Worm (Caenorhabditis elegans) whole organism, L2 larva: Measurements from ENCODE around the gene K10D11.6.

ENCODE experiments used
- C34F6.9 ChIP-seq: fragments of 150-350 bp; optimal IDR thresholded peaks from 2 replicates; lab custom pipeline; 2014; ENCODE audit warnings: missing biosample characterization, missing genetic modification characterization
- F13H6.1 ChIP-seq: sonication (generic microtip); optimal IDR thresholded peaks from 2 replicates; lab custom pipeline; 2016; ENCODE audit warnings: missing genetic modification characterization, missing compliant biosample characterization
- R02D3.7 ChIP-seq: fragments of 150-350 bp; optimal IDR thresholded peaks from 2 replicates; lab custom pipeline; 2014; ENCODE audit warnings: missing biosample characterization, missing genetic modification characterization
- Y55F3AM.14 ChIP-seq: fragments of 200-800 bp; sonication (Bioruptor generic); optimal IDR thresholded peaks from 2 replicates; lab custom pipeline; 2018; ENCODE audit warnings: mild to moderate bottlenecking, missing genetic modification characterization, missing compliant biosample characterization
- alr-1 ChIP-seq: fragments of 150-350 bp; optimal IDR thresholded peaks from 2 replicates; lab custom pipeline; 2014; ENCODE audit warnings: missing biosample characterization, missing genetic modification characterization
- aly-2 ChIP-seq: fragments of 150-350 bp; optimal IDR thresholded peaks from 2 replicates; lab custom pipeline; 2014; ENCODE audit warnings: missing biosample characterization, missing genetic modification characterization
- blmp-1 ChIP-seq: sonication (generic microtip); optimal IDR thresholded peaks from 2 replicates; lab custom pipeline; 2017; ENCODE audit warnings: missing genetic modification characterization, mild to moderate bottlenecking, missing compliant biosample characterization, antibody characterized with exemption, moderate library complexity; ENCODE audit not compliant: insufficient read depth
- ceh-16 ChIP-seq: fragments of 150-350 bp; optimal IDR thresholded peaks from 2 replicates; lab custom pipeline; 2014; ENCODE audit warnings: missing biosample characterization, missing genetic modification characterization
- ceh-82 ChIP-seq: fragments of 150-350 bp; optimal IDR thresholded peaks from 2 replicates; lab custom pipeline; 2014; ENCODE audit warnings: missing biosample characterization, missing genetic modification characterization
- dmd-4 ChIP-seq: sonication (generic microtip); optimal IDR thresholded peaks from 2 replicates; lab custom pipeline; 2017; ENCODE audit warnings: missing biosample characterization, missing genetic modification characterization
- elt-3 ChIP-seq: sonication (generic microtip); optimal IDR thresholded peaks from 2 replicates; lab custom pipeline; 2017; ENCODE audit warnings: missing biosample characterization, missing genetic modification characterization
- fos-1 ChIP-seq: fragments of 150-350 bp; optimal IDR thresholded peaks from 2 replicates; lab custom pipeline; 2014; ENCODE audit warnings: missing biosample characterization, missing genetic modification characterization
- gmeb-1 ChIP-seq: fragments of 150-350 bp; optimal IDR thresholded peaks from 2 replicates; lab custom pipeline; 2014; ENCODE audit warnings: missing biosample characterization, missing genetic modification characterization
- lin-11 ChIP-seq: fragments of 150-350 bp; sonication (generic microtip); optimal IDR thresholded peaks from 2 replicates; lab custom pipeline; 2014; ENCODE audit warnings: missing biosample characterization, missing genetic modification characterization, inconsistent platforms, mixed read lengths
- lin-39 ChIP-seq: fragments of 150-350 bp; optimal IDR thresholded peaks from 2 replicates; lab custom pipeline; 2014; ENCODE audit warnings: missing biosample characterization, missing genetic modification reagents, missing genetic modification characterization
- lsy-2 ChIP-seq, 2 experiments: fragments of 150-350 bp in 1 of 2; sonication (generic microtip) in 1 of 2; optimal IDR thresholded peaks; 2 replicates each; lab custom pipeline; 2014 to 2017; ENCODE audit warnings: missing biosample characterization in 2 of 2, missing genetic modification characterization in 2 of 2
- mab-5 ChIP-seq: fragments of 150-350 bp; optimal IDR thresholded peaks from 2 replicates; lab custom pipeline; 2014; ENCODE audit warnings: missing biosample characterization, missing genetic modification characterization
- mbf-1 ChIP-seq: sonication (generic microtip); optimal IDR thresholded peaks from 2 replicates; lab custom pipeline; 2017; ENCODE audit warnings: missing biosample characterization, missing genetic modification characterization
- mdl-1 ChIP-seq, 2 experiments: fragments of 150-350 bp in 1 of 2; sonication (generic microtip) in 1 of 2; optimal IDR thresholded peaks; 2 replicates each; lab custom pipeline; 2017; ENCODE audit warnings: missing biosample characterization in 2 of 2, missing genetic modification characterization in 2 of 2
- nhr-10 ChIP-seq: sonication (generic microtip); optimal IDR thresholded peaks from 2 replicates; lab custom pipeline; 2017; ENCODE audit warnings: missing biosample characterization, missing genetic modification characterization
- nhr-12 ChIP-seq: fragments of 150-350 bp; optimal IDR thresholded peaks from 2 replicates; lab custom pipeline; 2014; ENCODE audit warnings: missing biosample characterization, missing genetic modification characterization
- nhr-129 ChIP-seq: fragments of 150-350 bp; optimal IDR thresholded peaks from 2 replicates; lab custom pipeline; 2014; ENCODE audit warnings: missing biosample characterization, missing genetic modification characterization
- nhr-23 ChIP-seq: fragments of 150-350 bp; optimal IDR thresholded peaks from 2 replicates; lab custom pipeline; 2014; ENCODE audit warnings: missing biosample characterization, missing genetic modification reagents, missing genetic modification characterization
- nhr-237 ChIP-seq: fragments of 150-350 bp; optimal IDR thresholded peaks from 2 replicates; lab custom pipeline; 2014; ENCODE audit warnings: missing biosample characterization, missing genetic modification characterization
- nhr-25 ChIP-seq: fragments of 150-350 bp; sonication (generic microtip); optimal IDR thresholded peaks from 3 replicates; lab custom pipeline; 2014; ENCODE audit warnings: missing biosample characterization, missing genetic modification characterization
- nhr-77 ChIP-seq: fragments of 150-350 bp; optimal IDR thresholded peaks from 2 replicates; lab custom pipeline; 2014; ENCODE audit warnings: missing biosample characterization, missing genetic modification characterization
- sem-4 ChIP-seq: fragments of 150-350 bp; optimal IDR thresholded peaks from 2 replicates; lab custom pipeline; 2014; ENCODE audit warnings: missing biosample characterization, missing genetic modification reagents, missing genetic modification characterization
- skn-1 ChIP-seq: sonication (generic microtip); optimal IDR thresholded peaks from 2 replicates; lab custom pipeline; 2017; ENCODE audit warnings: missing biosample characterization, missing genetic modification characterization
- sma-9 ChIP-seq, 2 experiments: fragments of 150-350 bp in 1 of 2; sonication (generic microtip) in 1 of 2; optimal IDR thresholded peaks; 2 replicates each; lab custom pipeline; 2014 to 2016; ENCODE audit warnings: missing genetic modification characterization in 2 of 2, mild to moderate bottlenecking in 1 of 2, missing biosample characterization in 1 of 2, missing compliant biosample characterization in 1 of 2, missing genetic modification reagents in 1 of 2, moderate library complexity in 1 of 2
- snpc-4 ChIP-seq: fragments of 150-350 bp; optimal IDR thresholded peaks from 2 replicates; lab custom pipeline; 2014; ENCODE audit warnings: missing biosample characterization, missing genetic modification characterization
- unc-39 ChIP-seq: fragments of 150-350 bp; optimal IDR thresholded peaks from 2 replicates; lab custom pipeline; 2014; ENCODE audit warnings: missing biosample characterization, missing genetic modification characterization
- unc-55 ChIP-seq: fragments of 150-350 bp; sonication (generic microtip); optimal IDR thresholded peaks from 3 replicates; lab custom pipeline; 2014; ENCODE audit warnings: missing biosample characterization, missing genetic modification reagents, missing genetic modification characterization
- unc-62 ChIP-seq: fragments of 150-350 bp; optimal IDR thresholded peaks from 2 replicates; lab custom pipeline; 2014; ENCODE audit warnings: missing biosample characterization, missing genetic modification reagents, missing genetic modification characterization
- zag-1 ChIP-seq: fragments of 150-350 bp; optimal IDR thresholded peaks from 2 replicates; lab custom pipeline; 2014; ENCODE audit warnings: missing biosample characterization, missing genetic modification characterization
- ztf-11 ChIP-seq: sonication (generic microtip); optimal IDR thresholded peaks from 2 replicates; lab custom pipeline; 2017; ENCODE audit warnings: missing biosample characterization, missing genetic modification characterization
- ztf-4 ChIP-seq: fragments of 150-350 bp; optimal IDR thresholded peaks from 2 replicates; lab custom pipeline; 2014; ENCODE audit warnings: missing biosample characterization, missing genetic modification characterization

Gene K10D11.6

ce11 chrIV:12964648-12965047, 24.6 kb downstream of the K10D11.6 start:
- TF ChIP-seq aly-2 (no peak), sma-9 (GFP tag; optimal IDR thresholded peaks at IDR 0.05; lab: Kevin White, UChicago) (peak; percentile 33), sma-9 (tag; optimal IDR thresholded peaks at IDR 0.05; lab: Kevin White, UChicago) (no peak), fos-1 (peak; percentile 56)

- TF ChIP-seq alr-1 (tag; lab: Kevin White, UChicago) (no peak), Y55F3AM.14 (GFP tag; lab: Kevin White, UChicago) (no peak), blmp-1 (tag; lab: Kevin White, UChicago) (no peak), lin-39 (tag; lab: Kevin White, UChicago) (no peak), nhr-237 (tag; lab: Kevin White, UChicago) (no peak), nhr-129 (no peak), C34F6.9 (tag; lab: Kevin White, UChicago) (no peak), skn-1 (tag; lab: Kevin White, UChicago) (peak; percentile 43), aly-2 (no peak), dmd-4 (tag; lab: Kevin White, UChicago) (no peak), unc-62 (no peak), mdl-1 (tag; optimal IDR thresholded peaks at IDR 0.05; lab: Kevin White, UChicago) (no peak), unc-39 (tag; lab: Kevin White, UChicago) (no peak), ceh-16 (tag; lab: Kevin White, UChicago) (no peak), nhr-23 (tag; lab: Kevin White, UChicago) (no peak), zag-1 (tag; lab: Kevin White, UChicago) (no peak), mab-5 (tag; lab: Kevin White, UChicago) (no peak), nhr-10 (tag; lab: Kevin White, UChicago) (no peak), nhr-12 (tag; lab: Kevin White, UChicago) (no peak), lsy-2 (tag; optimal IDR thresholded peaks at IDR 0.05; lab: Kevin White, UChicago) (no peak), snpc-4 (tag; lab: Kevin White, UChicago) (no peak), fos-1 (peak; percentile 86), nhr-25 (tag; lab: Kevin White, UChicago) (no peak), sma-9 (GFP tag; optimal IDR thresholded peaks at IDR 0.05; lab: Kevin White, UChicago) (peak; percentile 25), sma-9 (tag; optimal IDR thresholded peaks at IDR 0.05; lab: Kevin White, UChicago) (no peak), ztf-11 (tag; lab: Kevin White, UChicago) (no peak), gmeb-1 (tag; lab: Kevin White, UChicago) (no peak)
Observed at ce11 chrIV:12962564-12962963, 26.7 kb downstream of the K10D11.6 start, which contains the start of gene F55G11.8. Gene F55G11.8 (plus strand): TSS chrIV:12962808.

ce11 chrIV:12960136-12960535, 29.1 kb downstream of the K10D11.6 start, which contains the start of gene F55G11.7:
Gene F55G11.7 (plus strand): TSS chrIV:12960436.
- TF ChIP-seq sem-4 (tag; lab: Kevin White, UChicago) (no peak), ceh-82 (tag; lab: Kevin White, UChicago) (no peak), unc-55 (no peak), aly-2 (no peak), elt-3 (tag; lab: Kevin White, UChicago) (no peak), ztf-4 (tag; lab: Kevin White, UChicago) (no peak), R02D3.7 (tag; lab: Kevin White, UChicago) (no peak), nhr-77 (no peak), lin-39 (tag; lab: Kevin White, UChicago) (no peak), nhr-237 (tag; lab: Kevin White, UChicago) (no peak), F13H6.1 (tag; lab: Kevin White, UChicago) (no peak), unc-62 (no peak), skn-1 (tag; lab: Kevin White, UChicago) (no peak)
- TF ChIP-seq, all 48 proteins: peak for 0

DNA sequence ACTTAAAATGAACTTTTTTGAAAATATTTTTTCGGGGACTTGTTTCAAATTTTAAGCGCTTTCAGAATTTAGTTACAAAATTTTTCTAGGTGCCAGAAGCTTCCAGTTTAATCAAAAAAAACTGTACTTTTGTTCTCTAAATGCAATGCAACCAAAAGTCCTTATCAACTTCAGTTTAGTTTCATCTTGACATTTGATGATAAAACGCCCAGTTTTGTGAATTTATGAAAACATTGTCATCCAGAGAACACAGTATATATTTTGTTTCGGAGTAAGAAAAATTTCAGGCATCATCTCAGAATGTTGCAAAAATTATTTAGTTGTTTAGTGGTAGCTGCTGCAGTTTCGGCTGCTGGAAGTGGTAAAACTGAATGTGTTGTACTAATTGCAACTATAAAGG, 31.5 kb downstream of the K10D11.6 start, which contains the start of gene F55G11.6:
Gene F55G11.6 (plus strand): TSS at position 301 of the 400 bp plus-strand sequence.
- TF ChIP-seq mdl-1 (tag; optimal IDR thresholded peaks at IDR 0.05; lab: Kevin White, UChicago), result no peak
- no peak for TF ChIP-seq fos-1
- TF ChIP-seq nhr-23 (tag; lab: Kevin White, UChicago), result no peak
- no peak for TF ChIP-seq lin-11 (tag; lab: Kevin White, UChicago)
- no peak for TF ChIP-seq gmeb-1 (tag; lab: Kevin White, UChicago)
- no peak for TF ChIP-seq lsy-2 (tag; optimal IDR thresholded peaks at IDR 0.05; lab: Kevin White, UChicago)
- TF ChIP-seq mbf-1 (tag; lab: Kevin White, UChicago), result no peak
- no peak for TF ChIP-seq Y55F3AM.14 (GFP tag; lab: Kevin White, UChicago)
